Fruit fly (Drosophila melanogaster) whole organism, embryonic: ENCODE results near the gene CG3918.

Source experiments
- Asciz ChIP-seq: fragments of 200-800 bp; sonication (Bioruptor generic); optimal IDR thresholded peaks from 2 replicates; lab custom pipeline; 2017; ENCODE audit warnings: missing biosample characterization, mild to moderate bottlenecking, missing genetic modification characterization, missing genetic modification reagents
- CG10321 ChIP-seq: fragments of 200-800 bp; sonication (Bioruptor generic); IDR thresholded peaks from 2 replicates; pipeline ENCODE4 v1.3.6; 2022; ENCODE audit warnings: missing biosample characterization, missing genetic modification characterization
- CG10654 ChIP-seq: fragments of 200-800 bp; sonication (Bioruptor generic); optimal IDR thresholded peaks from 2 replicates; lab custom pipeline; 2016; ENCODE audit warnings: missing biosample characterization, missing genetic modification characterization
- CG11695 ChIP-seq: fragments of 200-800 bp; sonication (Bioruptor generic); IDR thresholded peaks from 3 replicates; pipeline ENCODE4 v1.3.6; 2022; ENCODE audit warnings: missing biosample characterization, missing genetic modification characterization
- CG12391 ChIP-seq: fragments of 200-800 bp; sonication (Bioruptor generic); optimal IDR thresholded peaks from 3 replicates; lab custom pipeline; 2018; ENCODE audit warnings: missing biosample characterization, mild to moderate bottlenecking, missing genetic modification characterization, moderate library complexity
- CG12744 ChIP-seq: fragments of 200-800 bp; sonication (Bioruptor generic); optimal IDR thresholded peaks from 2 replicates; lab custom pipeline; 2016; ENCODE audit warnings: missing biosample characterization, missing genetic modification characterization
- CG13296 ChIP-seq: fragments of 200-800 bp; sonication (Bioruptor generic); optimal IDR thresholded peaks from 3 replicates; lab custom pipeline; 2018; ENCODE audit warnings: missing biosample characterization, mild to moderate bottlenecking, missing genetic modification characterization
- CG1529 ChIP-seq: fragments of 200-800 bp; sonication (Bioruptor generic); optimal IDR thresholded peaks from 3 replicates; lab custom pipeline; 2018; ENCODE audit warnings: missing biosample characterization, missing genetic modification characterization
- CG15514 ChIP-seq: fragments of 200-800 bp; sonication (Bioruptor generic); optimal IDR thresholded peaks from 3 replicates; lab custom pipeline; 2017; ENCODE audit warnings: missing biosample characterization, missing genetic modification characterization, mild to moderate bottlenecking, moderate library complexity, missing genetic modification reagents
- CG1792 ChIP-seq: fragments of 200-800 bp; sonication (Bioruptor generic); optimal IDR thresholded peaks from 2 replicates; lab custom pipeline; 2016; ENCODE audit warnings: missing biosample characterization, missing genetic modification characterization
- CG18011 ChIP-seq: fragments of 200-800 bp; sonication (Bioruptor generic); optimal IDR thresholded peaks from 2 replicates; lab custom pipeline; 2017; ENCODE audit warnings: missing biosample characterization, missing genetic modification characterization, mild to moderate bottlenecking, moderate library complexity, missing genotype
- CG2129 ChIP-seq: fragments of 200-800 bp; sonication (Bioruptor generic); IDR thresholded peaks from 2 replicates; pipeline ENCODE4 v1.3.6; 2022; ENCODE audit warnings: missing biosample characterization, missing genetic modification characterization; ENCODE audit not compliant: partially characterized antibody
- CG30431 ChIP-seq: fragments of 200-800 bp; sonication (Bioruptor generic); optimal IDR thresholded peaks from 2 replicates; lab custom pipeline; 2017; ENCODE audit warnings: missing biosample characterization, missing genetic modification characterization
- CG3065 ChIP-seq: fragments of 200-800 bp; sonication (Bioruptor generic); optimal IDR thresholded peaks from 2 replicates; lab custom pipeline; 2016; ENCODE audit warnings: missing biosample characterization, missing genetic modification characterization
- CG31365 ChIP-seq: fragments of 200-800 bp; sonication (Bioruptor generic); optimal IDR thresholded peaks from 2 replicates; lab custom pipeline; 2018; ENCODE audit warnings: missing biosample characterization, mild to moderate bottlenecking, missing genetic modification characterization
- CG32772 ChIP-seq: fragments of 200-800 bp; sonication (Bioruptor generic); IDR thresholded peaks from 2 replicates; pipeline ENCODE4 v1.3.6; 2022; ENCODE audit warnings: missing biosample characterization, missing genetic modification characterization
- CG33557 ChIP-seq: fragments of 200-800 bp; sonication (Bioruptor generic); optimal IDR thresholded peaks from 2 replicates; lab custom pipeline; 2019; ENCODE audit warnings: missing biosample characterization, mild to moderate bottlenecking, missing genetic modification characterization, moderate library complexity
- CG4404 ChIP-seq: fragments of 200-800 bp; sonication (Bioruptor generic); IDR thresholded peaks from 2 replicates; pipeline ENCODE4 v1.3.6; 2022; ENCODE audit warnings: missing biosample characterization, missing genetic modification characterization
- CG6272 ChIP-seq: fragments of 200-800 bp; sonication (Bioruptor generic); IDR thresholded peaks from 2 replicates; pipeline ENCODE4 v1.3.6; 2022; ENCODE audit warnings: missing biosample characterization, missing genetic modification characterization
- CG6683 ChIP-seq: fragments of 200-800 bp; sonication (Bioruptor generic); optimal IDR thresholded peaks from 2 replicates; lab custom pipeline; 2017; ENCODE audit warnings: missing biosample characterization, mild to moderate bottlenecking, missing genetic modification characterization, missing genetic modification reagents
- CG7928 ChIP-seq: fragments of 200-800 bp; sonication (Bioruptor generic); optimal IDR thresholded peaks from 2 replicates; lab custom pipeline; 2017; ENCODE audit warnings: missing biosample characterization, mild to moderate bottlenecking, missing genetic modification characterization
- CHES-1-like ChIP-seq: fragments of 200-800 bp; sonication (Bioruptor generic); optimal IDR thresholded peaks from 2 replicates; lab custom pipeline; 2016; ENCODE audit warnings: missing biosample characterization, missing genetic modification characterization
- D19A ChIP-seq: fragments of 200-800 bp; optimal IDR thresholded peaks from 3 replicates; lab custom pipeline; 2019; ENCODE audit warnings: missing biosample characterization, mild to moderate bottlenecking, missing genetic modification characterization, moderate library complexity
- Dp ChIP-seq: fragments of 200-800 bp; sonication (Bioruptor generic); optimal IDR thresholded peaks from 2 replicates; lab custom pipeline; 2018; ENCODE audit warnings: missing biosample characterization, mild to moderate bottlenecking, missing genetic modification characterization, moderate library complexity
- Fer3 ChIP-seq: fragments of 200-800 bp; sonication (Bioruptor generic); optimal IDR thresholded peaks from 2 replicates; lab custom pipeline; 2018; ENCODE audit warnings: missing biosample characterization, mild to moderate bottlenecking, missing genetic modification characterization, moderate library complexity
- H15 ChIP-seq: fragments of 200-800 bp; sonication (Bioruptor generic); IDR thresholded peaks from 3 replicates; pipeline ENCODE4 v1.3.6; 2022; ENCODE audit warnings: missing biosample characterization, missing genetic modification characterization
- HHEX ChIP-seq: fragments of 200-800 bp; sonication (Bioruptor generic); optimal IDR thresholded peaks from 3 replicates; lab custom pipeline; 2017; ENCODE audit warnings: missing biosample characterization, mild to moderate bottlenecking, missing genetic modification characterization, missing genetic modification reagents
- Lhr ChIP-seq: fragments of 200-800 bp; sonication (Bioruptor generic); optimal IDR thresholded peaks from 3 replicates; lab custom pipeline; 2017; ENCODE audit warnings: mild to moderate bottlenecking, missing biosample characterization, missing genetic modification reagents, missing genetic modification characterization
- Lim3 ChIP-seq: fragments of 200-800 bp; sonication (Bioruptor generic); IDR thresholded peaks from 2 replicates; pipeline ENCODE4 v1.3.6; 2022; ENCODE audit warnings: missing biosample characterization, missing genetic modification characterization
- MBD-R2 ChIP-seq: fragments of 200-800 bp; sonication (Bioruptor generic); IDR thresholded peaks from 2 replicates; pipeline ENCODE4 v1.3.6; 2022; ENCODE audit warnings: missing biosample characterization, missing genetic modification characterization
- Max ChIP-seq: fragments of 200-800 bp; sonication (Bioruptor generic); optimal IDR thresholded peaks from 2 replicates; lab custom pipeline; 2016; ENCODE audit warnings: missing biosample characterization, mild to moderate bottlenecking, missing genetic modification characterization
- Oli ChIP-seq: fragments of 200-800 bp; sonication (Bioruptor generic); optimal IDR thresholded peaks from 2 replicates; lab custom pipeline; 2018; ENCODE audit warnings: missing biosample characterization, mild to moderate bottlenecking, missing genetic modification characterization, moderate library complexity
- Taf1 ChIP-seq: fragments of 200-800 bp; sonication (Bioruptor generic); IDR thresholded peaks from 2 replicates; pipeline ENCODE4 v1.3.6; 2022; ENCODE audit warnings: missing biosample characterization, missing genetic modification characterization
- ap ChIP-seq: fragments of 200-800 bp; sonication (Bioruptor generic); IDR thresholded peaks from 2 replicates; pipeline ENCODE4 v1.3.6; 2022; ENCODE audit warnings: missing biosample characterization, missing genetic modification characterization
- chm ChIP-seq: fragments of 200-800 bp; sonication (Bioruptor generic); IDR thresholded peaks from 2 replicates; pipeline ENCODE4 v1.3.6; 2022; ENCODE audit warnings: missing biosample characterization, missing genetic modification characterization
- crc ChIP-seq: fragments of 200-800 bp; sonication (Bioruptor generic); optimal IDR thresholded peaks from 2 replicates; lab custom pipeline; 2016; ENCODE audit warnings: missing biosample characterization, missing genetic modification characterization
- dimm ChIP-seq: fragments of 200-800 bp; sonication (Bioruptor generic); IDR thresholded peaks from 2 replicates; pipeline ENCODE4 v1.3.6; 2022; ENCODE audit warnings: missing biosample characterization, missing genetic modification characterization
- fd3F ChIP-seq: fragments of 200-800 bp; sonication (Bioruptor generic); optimal IDR thresholded peaks from 2 replicates; lab custom pipeline; 2018; ENCODE audit warnings: missing biosample characterization, mild to moderate bottlenecking, missing genetic modification characterization, moderate library complexity
- ftz-f1 ChIP-seq: fragments of 200-800 bp; sonication (Bioruptor generic); optimal IDR thresholded peaks from 2 replicates; lab custom pipeline; 2016; ENCODE audit warnings: missing biosample characterization, missing genetic modification characterization
- gcm2 ChIP-seq: fragments of 200-800 bp; sonication (Bioruptor generic); optimal IDR thresholded peaks from 2 replicates; lab custom pipeline; 2016; ENCODE audit warnings: missing biosample characterization, missing genetic modification characterization
- h ChIP-seq: fragments of >200 bp; optimal IDR thresholded peaks from 2 replicates; lab custom pipeline; 2017
- lmd ChIP-seq: fragments of 200-800 bp; sonication (Bioruptor generic); IDR thresholded peaks from 2 replicates; pipeline ENCODE4 v1.3.6; 2022; ENCODE audit warnings: missing biosample characterization, missing genetic modification characterization
- lola ChIP-seq, 3 experiments: fragments of >200 bp in 2 of 3; fragments of 200-800 bp in 1 of 3; sonication (Bioruptor generic) in 1 of 3; optimal IDR thresholded peaks; 2 replicates each; lab custom pipeline; 2017 to 2019; ENCODE audit warnings: missing biosample characterization in 3 of 3, missing genetic modification characterization in 3 of 3, mild to moderate bottlenecking in 1 of 3, moderate library complexity in 1 of 3
- luna ChIP-seq: fragments of 200-800 bp; sonication (Bioruptor generic); optimal IDR thresholded peaks from 2 replicates; lab custom pipeline; 2016; ENCODE audit warnings: missing biosample characterization, missing genetic modification characterization
- row ChIP-seq: fragments of 200-800 bp; sonication (Bioruptor generic); IDR thresholded peaks from 3 replicates; pipeline ENCODE4 v1.3.6; 2022; ENCODE audit warnings: missing biosample characterization, missing genetic modification characterization
- sd ChIP-seq: fragments of 200-800 bp; sonication (Bioruptor generic); optimal IDR thresholded peaks from 3 replicates; lab custom pipeline; 2018; ENCODE audit warnings: missing biosample characterization, mild to moderate bottlenecking, missing genetic modification characterization, moderate library complexity
- stc ChIP-seq: fragments of 200-800 bp; sonication (Bioruptor generic); IDR thresholded peaks from 2 replicates; pipeline ENCODE4 v1.3.6; 2022; ENCODE audit warnings: missing biosample characterization, missing genetic modification characterization
- trem ChIP-seq: fragments of 200-800 bp; optimal IDR thresholded peaks from 3 replicates; lab custom pipeline; 2019; ENCODE audit warnings: missing biosample characterization, mild to moderate bottlenecking, missing genetic modification characterization, moderate library complexity
- trh ChIP-seq: fragments of 200-800 bp; sonication (Bioruptor generic); optimal IDR thresholded peaks from 2 replicates; lab custom pipeline; 2016; ENCODE audit warnings: missing biosample characterization, missing genetic modification characterization
- tup ChIP-seq: fragments of 200-800 bp; sonication (Bioruptor generic); optimal IDR thresholded peaks from 2 replicates; lab custom pipeline; 2016; ENCODE audit warnings: missing biosample characterization, mild to moderate bottlenecking, missing genetic modification characterization, moderate library complexity
- wdn ChIP-seq: fragments of 200-800 bp; sonication (Bioruptor generic); IDR thresholded peaks from 2 replicates; pipeline ENCODE4 v1.3.6; 2022; ENCODE audit warnings: missing biosample characterization, missing genetic modification characterization

Gene CG3918

DNA sequence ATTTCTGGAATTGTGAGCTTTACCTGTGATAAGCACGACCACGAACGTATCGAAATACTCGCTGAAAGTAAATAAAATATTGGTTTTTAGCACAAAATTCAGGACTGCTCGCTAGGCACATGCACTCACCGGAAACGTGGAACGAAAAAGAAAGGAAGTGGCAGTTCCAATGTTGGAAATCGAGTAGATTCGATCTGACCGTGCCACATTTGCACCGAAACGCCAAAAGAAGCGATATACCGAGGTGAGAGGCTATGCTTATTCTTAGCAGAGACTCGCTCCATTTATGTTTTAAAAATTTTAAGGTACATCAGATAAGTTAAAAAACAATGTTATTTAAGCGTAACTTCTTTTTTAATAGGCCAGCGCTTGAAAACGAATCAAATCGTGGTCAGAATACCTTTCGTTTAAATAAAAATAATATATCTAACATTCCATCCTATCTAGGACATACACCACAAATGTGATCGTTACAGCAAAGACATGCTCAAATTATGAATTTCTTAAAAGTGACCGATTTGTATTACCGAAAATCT is 8.9 kb downstream of the CG3918 start, which contains the start of gene RpL7A (continued):
- TF ChIP-seq sd, result no peak
- TF ChIP-seq trem, result peak; percentile 25
- peak; percentile 42 for TF ChIP-seq stc (GFP tag; lab: Robert Waterston, UW)
- TF ChIP-seq CG1792 (GFP tag; lab: Kevin White, UChicago), result peak; percentile 15
- no peak for TF ChIP-seq ftz-f1 (GFP tag; lab: Kevin White, UChicago)
- TF ChIP-seq CG30431, result peak; percentile 31
- peak; percentile 10 for TF ChIP-seq CG12744 (GFP tag; lab: Kevin White, UChicago)
- TF ChIP-seq ap, result peak; percentile 38; the same call in 1 of the 2 replicates
- peak; percentile 61 for TF ChIP-seq CG31365 (tag; lab: Kevin White, UChicago)
- TF ChIP-seq Dp, result no peak
- no peak for TF ChIP-seq Lim3 (GFP tag; lab: Robert Waterston, UW)
- peak; percentile 42 for TF ChIP-seq CHES-1-like (GFP tag; lab: Kevin White, UChicago)
- peak; percentile 45 for TF ChIP-seq CG1529 (GFP tag; lab: Kevin White, UChicago)
- peak; percentile 6 for TF ChIP-seq Max
- peak; percentile 46 for TF ChIP-seq CG6683
- TF ChIP-seq CG4404 (GFP tag; lab: Robert Waterston, UW), result no peak; the same call in 1 of the 2 replicates
- no peak for TF ChIP-seq CG6272 (GFP tag; lab: Robert Waterston, UW)
- no peak; the same call in 1 of the 2 replicates for TF ChIP-seq Taf1
- peak; percentile 74 for TF ChIP-seq Asciz (GFP tag; lab: Kevin White, UChicago)
- TF ChIP-seq CG11695 (GFP tag; lab: Robert Waterston, UW), result no peak
- TF ChIP-seq CG2129 (GFP tag; lab: Robert Waterston, UW), result no peak
- TF ChIP-seq Oli (tag; lab: Kevin White, UChicago), result peak; percentile 9
- TF ChIP-seq tup (GFP tag; lab: Kevin White, UChicago), result no peak
- TF ChIP-seq Lhr (GFP tag; lab: Kevin White, UChicago), result peak; percentile 76
- TF ChIP-seq CG10321 (GFP tag; lab: Robert Waterston, UW), result peak; percentile 34; the same call in 1 of the 2 replicates
- TF ChIP-seq CG13296 (GFP tag; lab: Kevin White, UChicago), result peak; percentile 79
- TF ChIP-seq lola (GFP tag; optimal IDR thresholded peaks at IDR 0.05; lab: Kevin White, UChicago), result peak in 1 of 3 experiments; percentile 2
- peak; percentile 3 for TF ChIP-seq trh (GFP tag; lab: Kevin White, UChicago)
- TF ChIP-seq MBD-R2, result no peak
- TF ChIP-seq dimm (GFP tag; lab: Robert Waterston, UW), result no peak
- no peak for TF ChIP-seq h (lab: Kevin White, UChicago)
- peak; percentile 77 for TF ChIP-seq HHEX
- TF ChIP-seq CG15514 (GFP tag; lab: Kevin White, UChicago), result peak; percentile 82
- TF ChIP-seq gcm2 (GFP tag; lab: Kevin White, UChicago), result no peak
- no peak for TF ChIP-seq D19A (tag; lab: Kevin White, UChicago)
- TF ChIP-seq wdn (GFP tag; lab: Robert Waterston, UW), result 0 out of 2 replicates have a peak, but pooled peaks have one; percentile 52
- TF ChIP-seq CG33557 (GFP tag; lab: Kevin White, UChicago), result peak; percentile 47
- peak; percentile 61 for TF ChIP-seq lmd
- TF ChIP-seq luna (GFP tag; lab: Kevin White, UChicago), result no peak
- TF ChIP-seq CG3065, result no peak
- peak; percentile 61 for TF ChIP-seq Fer3 (tag; lab: Kevin White, UChicago)
- peak; percentile 12 for TF ChIP-seq CG12391 (tag; lab: Kevin White, UChicago)
- TF ChIP-seq H15, result peak; percentile 67; the same call in 2 of the 3 replicates
- peak; percentile 3 for TF ChIP-seq crc (GFP tag; lab: Kevin White, UChicago)
- peak; percentile 39 for TF ChIP-seq CG10654 (GFP tag; lab: Kevin White, UChicago)
- TF ChIP-seq fd3F, result no peak
- TF ChIP-seq CG7928, result no peak
- TF ChIP-seq chm (GFP tag; lab: Robert Waterston, UW), result peak; percentile 88
- peak; percentile 34; the same call in 1 of the 2 replicates for TF ChIP-seq CG32772 (GFP tag; lab: Robert Waterston, UW)
- TF ChIP-seq row (GFP tag; lab: Robert Waterston, UW), result no peak
- peak; percentile 46 for TF ChIP-seq CG18011
